Fruit fly (Drosophila melanogaster) whole organism, pupa: ENCODE measurements around the gene GlcAT-P.
A peak's percentile ranks its signal among the peaks of the same experiment; 100 is the strongest.

ENCODE experiments used
- CG10348 ChIP-seq: fragments of 200-800 bp; sonication (Bioruptor generic); IDR thresholded peaks from 2 replicates; pipeline ENCODE4 v1.3.6; 2022; ENCODE audit warnings: missing biosample characterization, missing genetic modification characterization
- CG12605 ChIP-seq: fragments of 200-800 bp; sonication (Bioruptor generic); IDR thresholded peaks from 2 replicates; pipeline ENCODE4 v1.3.6; 2022; ENCODE audit warnings: missing biosample characterization, missing genetic modification characterization
- CG13204 ChIP-seq: fragments of 200-800 bp; sonication (Bioruptor generic); optimal IDR thresholded peaks from 2 replicates; lab custom pipeline; 2018; ENCODE audit warnings: missing biosample characterization, mild to moderate bottlenecking, missing genetic modification characterization, moderate library complexity
- CG14655 ChIP-seq: fragments of 200-800 bp; sonication (Bioruptor generic); optimal IDR thresholded peaks from 3 replicates; lab custom pipeline; 2017; ENCODE audit warnings: mild to moderate bottlenecking, missing biosample characterization, missing genetic modification reagents, missing genetic modification characterization
- CG15710 ChIP-seq: fragments of 200-800 bp; sonication (Bioruptor generic); optimal IDR thresholded peaks from 2 replicates; lab custom pipeline; 2018; ENCODE audit warnings: missing biosample characterization, mild to moderate bottlenecking, missing genetic modification characterization, moderate library complexity
- CG17806 ChIP-seq: fragments of 200-800 bp; sonication (Bioruptor generic); optimal IDR thresholded peaks from 2 replicates; lab custom pipeline; 2018; ENCODE audit warnings: missing biosample characterization, mild to moderate bottlenecking, missing genetic modification characterization, moderate library complexity
- CG32121 ChIP-seq: fragments of 200-800 bp; sonication (Bioruptor generic); IDR thresholded peaks from 2 replicates; pipeline ENCODE4 v1.3.6; 2022; ENCODE audit warnings: missing biosample characterization, missing genetic modification characterization
- CG34367 ChIP-seq: fragments of 200-800 bp; sonication (Bioruptor generic); optimal IDR thresholded peaks from 2 replicates; lab custom pipeline; 2018; ENCODE audit warnings: missing biosample characterization, mild to moderate bottlenecking, missing genetic modification characterization
- CG4496 ChIP-seq: fragments of 200-800 bp; sonication (Bioruptor generic); IDR thresholded peaks from 3 replicates; pipeline ENCODE4 v1.3.6; 2022; ENCODE audit warnings: missing biosample characterization, missing genetic modification characterization
- CG8159 ChIP-seq: fragments of 200-800 bp; sonication (Bioruptor generic); optimal IDR thresholded peaks from 3 replicates; lab custom pipeline; 2018; ENCODE audit warnings: missing biosample characterization, mild to moderate bottlenecking, missing genetic modification characterization, moderate library complexity
- CG8301 ChIP-seq: fragments of 200-800 bp; sonication (Bioruptor generic); optimal IDR thresholded peaks from 2 replicates; lab custom pipeline; 2018; ENCODE audit warnings: missing biosample characterization, mild to moderate bottlenecking, missing genetic modification characterization
- CG9948 ChIP-seq: fragments of 200-800 bp; sonication (Bioruptor generic); optimal IDR thresholded peaks from 2 replicates; lab custom pipeline; 2018; ENCODE audit warnings: missing biosample characterization, mild to moderate bottlenecking, missing genetic modification characterization, moderate library complexity
- D1 ChIP-seq: fragments of 200-800 bp; sonication (Bioruptor generic); optimal IDR thresholded peaks from 2 replicates; lab custom pipeline; 2018; ENCODE audit warnings: missing biosample characterization, mild to moderate bottlenecking, missing genetic modification characterization, moderate library complexity
- EcR ChIP-seq: fragments of 200-800 bp; sonication (Bioruptor generic); optimal IDR thresholded peaks from 3 replicates; lab custom pipeline; 2019; ENCODE audit warnings: missing biosample characterization, missing genetic modification characterization, mild to moderate bottlenecking, moderate library complexity, missing genetic modification reagents
- Ets98B ChIP-seq: fragments of 200-800 bp; sonication (Bioruptor generic); IDR thresholded peaks from 2 replicates; pipeline ENCODE4 v1.3.6; 2022; ENCODE audit warnings: missing biosample characterization, missing genetic modification characterization
- Pif1A ChIP-seq: fragments of 200-800 bp; sonication (Bioruptor generic); optimal IDR thresholded peaks from 3 replicates; lab custom pipeline; 2016; ENCODE audit warnings: missing biosample characterization, missing genetic modification characterization
- Pif1B ChIP-seq: fragments of 200-800 bp; sonication (Bioruptor generic); optimal IDR thresholded peaks from 3 replicates; lab custom pipeline; 2016; ENCODE audit warnings: missing biosample characterization, missing genetic modification characterization
- Snoo ChIP-seq: fragments of 200-800 bp; sonication (Bioruptor generic); optimal IDR thresholded peaks from 3 replicates; lab custom pipeline; 2017; ENCODE audit warnings: missing biosample characterization, mild to moderate bottlenecking, missing genetic modification characterization, inconsistent platforms
- fd96Ca ChIP-seq: fragments of 200-800 bp; sonication (Bioruptor generic); IDR thresholded peaks from 3 replicates; pipeline ENCODE4 v1.3.6; 2022; ENCODE audit warnings: missing biosample characterization, missing genetic modification characterization
- gl ChIP-seq: fragments of 200-800 bp; sonication (Bioruptor generic); optimal IDR thresholded peaks from 2 replicates; lab custom pipeline; 2018; ENCODE audit warnings: missing biosample characterization, mild to moderate bottlenecking, missing genetic modification characterization
- rn ChIP-seq: fragments of 200-800 bp; sonication (Bioruptor generic); IDR thresholded peaks from 2 replicates; pipeline ENCODE4 v1.3.6; 2022; ENCODE audit warnings: missing biosample characterization, missing genetic modification characterization

Gene GlcAT-P

DNA sequence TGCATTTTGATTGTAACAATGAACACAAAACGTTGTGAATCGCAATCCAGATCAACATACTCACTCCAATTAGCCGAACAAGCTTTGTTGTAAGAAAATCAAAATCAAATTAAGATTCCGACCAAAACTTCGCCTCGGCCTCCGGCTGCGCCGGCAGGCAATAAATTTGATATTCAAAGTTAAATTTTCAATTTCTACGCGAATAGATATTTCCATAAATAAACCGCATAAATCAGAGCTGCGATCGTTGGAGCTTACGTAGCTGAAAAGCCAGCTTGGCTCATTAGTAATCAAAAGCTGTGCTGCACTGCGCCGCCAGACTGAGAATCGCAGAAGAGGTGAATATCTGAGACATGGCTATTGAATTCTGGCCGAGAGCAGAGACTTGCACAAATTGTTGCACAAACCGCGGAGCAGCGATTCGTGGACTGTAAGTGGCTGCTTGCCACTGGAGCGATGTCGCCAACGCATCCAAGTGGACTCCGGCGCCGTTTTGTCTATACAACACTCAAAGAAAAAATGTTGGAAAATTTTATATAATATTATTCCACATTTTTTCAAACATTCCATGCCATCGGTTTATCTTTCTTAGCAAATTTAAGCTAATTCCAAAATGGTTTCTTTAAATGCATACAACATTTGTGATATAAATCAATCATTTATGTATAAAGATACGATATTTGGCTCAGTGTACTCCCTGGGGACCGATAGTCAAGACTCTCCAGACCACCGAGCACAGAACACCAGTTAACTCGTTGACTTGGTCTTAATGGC is 48.7 kb downstream of the GlcAT-P start:
- TF ChIP-seq CG32121 = peak; percentile 54; the same call in 1 of the 2 replicates
- TF ChIP-seq CG34367 (tag; lab: Kevin White, UChicago) = peak; percentile 76
- peak; percentile 59 for TF ChIP-seq CG13204 (GFP tag; lab: Kevin White, UChicago)
- peak; percentile 81 for TF ChIP-seq CG15710
- no peak; the same call in 1 of the 2 replicates for TF ChIP-seq rn (GFP tag; lab: Robert Waterston, UW)
- no peak for TF ChIP-seq Snoo (tag; lab: Kevin White, UChicago)
- peak; percentile 68 for TF ChIP-seq Ets98B (GFP tag; lab: Robert Waterston, UW)
- peak; percentile 77 for TF ChIP-seq CG4496 (GFP tag; lab: Robert Waterston, UW)
- TF ChIP-seq Pif1B (GFP tag; lab: Kevin White, UChicago) = peak; percentile 64
- peak; percentile 88 for TF ChIP-seq CG17806 (tag; lab: Kevin White, UChicago)
- TF ChIP-seq CG12605 = peak; percentile 41
- no peak for TF ChIP-seq CG10348
- peak; percentile 68 for TF ChIP-seq Pif1A (GFP tag; lab: Kevin White, UChicago)
- peak; percentile 87 for TF ChIP-seq CG9948 (tag; lab: Kevin White, UChicago)
- peak; percentile 87 for TF ChIP-seq CG14655
- TF ChIP-seq D1 (tag; lab: Kevin White, UChicago) = peak; percentile 65
- TF ChIP-seq CG8159 (tag; lab: Kevin White, UChicago) = peak; percentile 88
- peak; percentile 85 for TF ChIP-seq CG8301 (tag; lab: Kevin White, UChicago)
- peak; percentile 66 for TF ChIP-seq gl (tag; lab: Kevin White, UChicago)
- peak; percentile 21 for TF ChIP-seq EcR (GFP tag; lab: Kevin White, UChicago)
- peak; percentile 61; the same call in 1 of the 3 replicates for TF ChIP-seq fd96Ca (GFP tag; lab: Robert Waterston, UW)

DNA sequence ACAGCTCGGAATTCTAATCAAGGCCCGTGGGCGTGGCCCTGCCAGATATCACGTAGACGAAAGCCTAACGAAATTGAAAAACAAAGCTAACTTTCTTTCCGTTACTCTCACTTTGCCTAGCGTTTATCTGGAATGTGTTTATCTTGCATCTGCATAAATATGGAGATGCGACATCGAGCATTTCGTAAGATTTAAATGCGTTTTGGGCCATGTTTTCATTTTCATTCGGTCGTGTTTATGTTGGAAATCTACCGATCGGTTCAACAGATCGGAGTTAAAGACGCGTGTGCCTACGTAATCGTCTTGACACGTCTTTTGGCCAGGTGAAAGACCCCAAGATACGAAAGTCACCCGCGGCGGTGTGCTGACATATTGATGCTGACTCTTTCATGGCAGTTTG is 49.7 kb downstream of the GlcAT-P start:
- TF ChIP-seq CG32121 (no peak), CG14655 (no peak), D1 (tag; lab: Kevin White, UChicago) (no peak), Ets98B (GFP tag; lab: Robert Waterston, UW) (no peak), CG9948 (tag; lab: Kevin White, UChicago) (no peak), Snoo (tag; lab: Kevin White, UChicago) (no peak), CG17806 (tag; lab: Kevin White, UChicago) (no peak)

DNA sequence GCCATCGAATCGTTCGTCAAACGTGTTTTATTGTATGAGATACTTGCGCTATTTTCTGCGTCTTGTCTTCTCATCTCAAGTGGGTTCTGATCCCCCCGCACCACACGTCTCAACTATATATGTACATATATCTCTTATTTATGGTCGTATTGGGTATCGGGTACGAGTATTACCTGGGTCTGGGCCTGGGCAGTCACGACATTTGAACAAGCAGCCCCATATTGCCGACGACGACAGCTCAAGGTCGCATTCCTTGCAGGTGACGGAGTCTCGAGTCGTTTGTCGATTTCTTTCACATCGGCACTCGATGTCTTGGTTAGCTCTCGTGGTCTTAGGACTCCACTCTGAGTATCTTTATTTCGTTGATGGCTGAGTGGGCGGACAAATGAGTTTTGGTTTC is 52.3 kb downstream of the GlcAT-P start:
- TF ChIP-seq CG10348 = no peak
- TF ChIP-seq Ets98B (GFP tag; lab: Robert Waterston, UW) = no peak
- no peak for TF ChIP-seq CG9948 (tag; lab: Kevin White, UChicago)
- no peak for TF ChIP-seq Snoo (tag; lab: Kevin White, UChicago)
- TF ChIP-seq CG4496 (GFP tag; lab: Robert Waterston, UW) = no peak
- TF ChIP-seq EcR (GFP tag; lab: Kevin White, UChicago) = peak; percentile 31
- TF ChIP-seq, all 21 proteins: peak for 1

- no peak for TF ChIP-seq CG10348
- peak; percentile 65; the same call in 2 of the 3 replicates for TF ChIP-seq fd96Ca (GFP tag; lab: Robert Waterston, UW)
- peak; percentile 45; the same call in 1 of the 2 replicates for TF ChIP-seq Ets98B (GFP tag; lab: Robert Waterston, UW)
- TF ChIP-seq, all 21 proteins: peak for 2
Measured at dm6 chr3L:11138862-11139261, 58.5 kb downstream of the GlcAT-P start.

DNA sequence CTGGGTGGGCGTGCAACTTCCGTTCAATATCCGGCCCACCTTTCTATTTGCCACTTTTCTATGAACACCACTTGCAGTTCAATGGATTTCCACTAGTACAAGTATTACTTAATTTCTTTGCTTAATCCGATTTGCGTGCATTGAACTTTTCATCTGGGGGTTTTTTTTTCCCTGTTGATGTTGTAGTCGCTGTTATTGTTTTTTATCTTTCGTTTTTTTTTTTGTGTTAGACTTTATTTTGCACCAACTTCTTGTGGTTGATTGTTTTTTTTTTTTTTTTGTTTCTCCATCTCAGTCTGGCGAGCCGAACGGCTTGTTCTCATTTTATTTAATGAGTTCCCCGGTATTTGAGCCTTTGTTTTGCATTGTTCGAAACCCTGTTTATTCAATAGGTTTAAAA is 61.0 kb downstream of the GlcAT-P start:
- TF ChIP-seq CG32121 = no peak
- no peak for TF ChIP-seq gl (tag; lab: Kevin White, UChicago)
- no peak for TF ChIP-seq Snoo (tag; lab: Kevin White, UChicago)
- TF ChIP-seq CG13204 (GFP tag; lab: Kevin White, UChicago) = peak; percentile 63
- TF ChIP-seq Pif1B (GFP tag; lab: Kevin White, UChicago) = no peak
- peak; percentile 72 for TF ChIP-seq EcR (GFP tag; lab: Kevin White, UChicago)
- no peak for TF ChIP-seq CG8159 (tag; lab: Kevin White, UChicago)
- TF ChIP-seq CG10348 = no peak
- peak; percentile 59 for TF ChIP-seq CG34367 (tag; lab: Kevin White, UChicago)
- TF ChIP-seq CG15710 = peak; percentile 33

DNA sequence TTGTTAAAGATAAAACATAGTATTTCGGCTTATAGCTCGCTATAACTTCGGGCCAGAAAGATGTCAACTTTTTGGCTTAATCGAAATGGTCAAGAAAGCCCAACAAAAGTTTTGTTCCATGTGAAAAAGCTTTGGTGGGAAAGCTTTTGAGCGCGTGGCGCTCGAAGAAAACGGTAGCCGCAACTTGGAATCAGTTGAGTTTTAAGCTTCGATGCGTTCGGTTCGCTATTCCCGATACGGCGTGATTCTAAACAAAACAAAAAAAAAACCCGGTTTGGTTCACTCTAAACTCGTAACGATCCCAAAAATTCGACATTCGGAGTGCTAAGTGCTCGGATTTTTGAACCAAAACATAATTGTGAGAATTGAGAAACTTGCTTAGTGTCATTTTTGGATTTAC is 61.5 kb downstream of the GlcAT-P start, which contains the start of gene IRSp53:
Gene IRSp53 (plus strand): TSS at position 204 of the 400 bp plus-strand sequence.
- TF ChIP-seq CG9948 (tag; lab: Kevin White, UChicago) (no peak), Pif1A (GFP tag; lab: Kevin White, UChicago) (no peak), CG10348 (no peak), EcR (GFP tag; lab: Kevin White, UChicago) (no peak), CG32121 (no peak), D1 (tag; lab: Kevin White, UChicago) (no peak), CG14655 (no peak), CG4496 (GFP tag; lab: Robert Waterston, UW) (peak; percentile 18; the same call in 1 of the 3 replicates), Ets98B (GFP tag; lab: Robert Waterston, UW) (peak; percentile 43; the same call in 1 of the 2 replicates), CG17806 (tag; lab: Kevin White, UChicago) (no peak), gl (tag; lab: Kevin White, UChicago) (no peak), CG15710 (no peak), CG8159 (tag; lab: Kevin White, UChicago) (peak; percentile 57), CG34367 (tag; lab: Kevin White, UChicago) (no peak), CG12605 (0 out of 2 replicates have a peak, but pooled peaks have one; percentile 11), CG13204 (GFP tag; lab: Kevin White, UChicago) (no peak), Snoo (tag; lab: Kevin White, UChicago) (no peak), CG8301 (tag; lab: Kevin White, UChicago) (no peak), Pif1B (GFP tag; lab: Kevin White, UChicago) (no peak), rn (GFP tag; lab: Robert Waterston, UW) (no peak), fd96Ca (GFP tag; lab: Robert Waterston, UW) (no peak)
